Worm (Caenorhabditis elegans): ENCODE measurements around the gene B0457.2.

DNA sequence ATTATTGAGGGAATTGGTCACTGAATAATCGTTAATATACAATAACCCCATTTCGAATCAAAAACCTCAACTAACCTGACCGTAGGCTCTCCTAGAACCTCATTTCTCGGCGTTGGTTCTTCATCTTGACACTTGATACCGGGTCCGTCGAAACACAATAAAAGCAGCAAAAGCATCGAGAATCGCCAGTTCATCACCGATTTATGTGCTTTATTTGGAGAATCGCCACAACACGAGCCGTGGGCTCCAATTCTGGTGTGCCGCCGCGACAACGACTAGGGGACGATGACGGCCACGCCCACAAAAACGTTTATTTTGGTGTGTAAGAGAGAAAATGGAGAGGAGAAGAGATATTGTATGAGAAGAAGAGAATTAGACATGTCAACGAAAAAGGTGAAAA, 21.0 kb upstream of the B0457.2 start, which contains the start of gene cutl-15:
- TF ChIP-seq dao-5 (tag; optimal IDR thresholded peaks at IDR 0.05) (no peak), him-1 (tag; optimal IDR thresholded peaks at IDR 0.05) (no peak)

Measured in whole organism, L4/young adult.